Fruit fly (Drosophila melanogaster) whole organism, prepupa: Measurements from ENCODE around the gene Afti.

Source experiments
- CG32006 ChIP-seq: fragments of 200-800 bp; sonication (Bioruptor generic); optimal IDR thresholded peaks from 3 replicates; lab custom pipeline; 2017; ENCODE audit warnings: missing biosample characterization, mild to moderate bottlenecking, missing genetic modification characterization
- CG3919 ChIP-seq: fragments of 200-800 bp; sonication (Bioruptor generic); optimal IDR thresholded peaks from 3 replicates; lab custom pipeline; 2016; ENCODE audit warnings: missing biosample characterization, missing genetic modification characterization
- CG6163 ChIP-seq: fragments of 200-800 bp; sonication (Bioruptor generic); IDR thresholded peaks from 3 replicates; pipeline ENCODE4 v1.3.6; 2022; ENCODE audit warnings: missing biosample characterization, missing genetic modification characterization
- CG8119 ChIP-seq: fragments of 200-800 bp; sonication (Bioruptor generic); IDR thresholded peaks from 3 replicates; pipeline ENCODE4 v1.3.6; 2022; ENCODE audit warnings: missing biosample characterization, missing genetic modification characterization
- CG9139 ChIP-seq: fragments of 200-800 bp; sonication (Bioruptor generic); optimal IDR thresholded peaks from 3 replicates; lab custom pipeline; 2017; ENCODE audit warnings: missing biosample characterization, mild to moderate bottlenecking, missing genetic modification characterization
- Gug ChIP-seq: fragments of 200-800 bp; sonication (Bioruptor generic); IDR thresholded peaks from 2 replicates; pipeline ENCODE4 v1.3.6; 2022; ENCODE audit warnings: missing biosample characterization, missing genetic modification characterization
- Hr38 ChIP-seq: sonication (Bioruptor generic); optimal IDR thresholded peaks from 2 replicates; lab custom pipeline; 2016; ENCODE audit warnings: missing biosample characterization, missing genetic modification characterization
- Hr39 ChIP-seq: fragments of 200-800 bp; sonication (Bioruptor generic); optimal IDR thresholded peaks from 2 replicates; lab custom pipeline; 2016; ENCODE audit warnings: missing biosample characterization, missing genetic modification characterization
- Sox15 ChIP-seq: fragments of 200-800 bp; sonication (Bioruptor generic); optimal IDR thresholded peaks from 3 replicates; lab custom pipeline; 2016; ENCODE audit warnings: missing biosample characterization, missing genetic modification characterization
- dac ChIP-seq: fragments of 200-800 bp; sonication (Bioruptor generic); optimal IDR thresholded peaks from 2 replicates; lab custom pipeline; 2017; ENCODE audit warnings: missing biosample characterization, mild to moderate bottlenecking, missing genetic modification characterization
- fd85E ChIP-seq: fragments of 200-800 bp; sonication (Bioruptor generic); optimal IDR thresholded peaks from 3 replicates; lab custom pipeline; 2016; ENCODE audit warnings: missing biosample characterization, missing genetic modification characterization
- fkh ChIP-seq: fragments of 200-800 bp; sonication (Bioruptor generic); optimal IDR thresholded peaks from 3 replicates; lab custom pipeline; 2017; ENCODE audit warnings: missing biosample characterization, mild to moderate bottlenecking, missing genetic modification characterization, moderate library complexity
- lz ChIP-seq: fragments of 200-800 bp; sonication (Bioruptor generic); optimal IDR thresholded peaks from 3 replicates; lab custom pipeline; 2016; ENCODE audit warnings: missing biosample characterization, missing genetic modification characterization
- ss ChIP-seq, 2 experiments: fragments of 200-800 bp; sonication (Bioruptor generic); optimal IDR thresholded peaks; 2 replicates in 1 of 2; 3 replicates in 1 of 2; lab custom pipeline; 2017 to 2018; ENCODE audit warnings: mild to moderate bottlenecking in 2 of 2, missing biosample characterization in 2 of 2, missing genetic modification characterization in 2 of 2, moderate library complexity in 1 of 2

DNA sequence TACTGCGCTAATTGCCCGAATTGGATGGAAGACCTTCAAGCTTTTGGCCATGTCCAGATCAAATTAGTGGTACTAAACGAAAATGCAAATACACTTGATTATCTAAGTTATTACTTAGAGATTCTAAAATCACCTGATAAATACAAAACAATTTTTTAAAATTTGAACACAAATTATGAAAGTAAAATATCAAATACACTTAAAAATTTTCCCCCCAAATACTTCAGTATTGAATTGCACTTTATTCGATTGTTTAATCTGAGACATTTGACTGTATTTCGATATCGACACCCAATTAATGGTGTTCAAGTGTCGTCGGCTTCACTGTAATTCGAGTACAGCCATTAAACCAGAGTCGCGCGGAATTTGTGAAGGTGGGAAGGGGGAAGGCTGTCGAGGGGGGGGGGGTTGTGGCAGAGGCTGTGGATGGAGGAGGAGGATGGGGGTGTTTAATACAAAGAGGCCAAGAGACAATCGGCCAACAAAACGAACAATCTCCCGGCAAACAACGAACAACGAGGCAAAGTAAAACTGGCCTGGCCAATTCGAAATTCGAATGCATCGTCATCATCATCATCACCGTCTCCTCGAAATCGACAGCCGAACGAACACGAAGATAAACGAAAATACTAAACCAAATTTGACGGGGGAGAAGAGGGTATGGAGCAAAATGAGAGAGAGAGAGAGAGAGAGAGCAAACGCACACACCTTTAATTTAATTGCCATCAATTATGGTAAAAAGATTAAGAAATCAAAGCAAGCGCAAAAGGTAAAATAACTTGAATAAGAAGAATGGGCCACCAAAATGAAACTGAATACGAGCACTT, 44.1 kb downstream of the Afti start:
- TF ChIP-seq ss (GFP tag; optimal IDR thresholded peaks at IDR 0.05; lab: Kevin White, UChicago) = no peak
- peak; percentile 4 for TF ChIP-seq CG32006 (GFP tag; lab: Kevin White, UChicago)
- TF ChIP-seq fkh = no peak
- no peak for TF ChIP-seq Sox15
- TF ChIP-seq Hr39 (GFP tag; lab: Kevin White, UChicago) = no peak
- TF ChIP-seq lz (GFP tag; lab: Kevin White, UChicago) = no peak
- 0 out of 3 replicates have a peak, but pooled peaks have one; percentile 9 for TF ChIP-seq CG6163
- TF ChIP-seq CG8119 (GFP tag; lab: Robert Waterston, UW) = peak; percentile 31; the same call in 2 of the 3 replicates
- no peak for TF ChIP-seq dac (GFP tag; lab: Kevin White, UChicago)
- TF ChIP-seq Gug (GFP tag; lab: Robert Waterston, UW) = no peak
- no peak for TF ChIP-seq CG3919
- no peak for TF ChIP-seq Hr38 (GFP tag; lab: Kevin White, UChicago)
- TF ChIP-seq fd85E (GFP tag; lab: Kevin White, UChicago) = no peak
- TF ChIP-seq CG9139 (GFP tag; lab: Kevin White, UChicago) = no peak
